Worm (Caenorhabditis elegans): Measurements from ENCODE around the gene C06A1.3.

DNA sequence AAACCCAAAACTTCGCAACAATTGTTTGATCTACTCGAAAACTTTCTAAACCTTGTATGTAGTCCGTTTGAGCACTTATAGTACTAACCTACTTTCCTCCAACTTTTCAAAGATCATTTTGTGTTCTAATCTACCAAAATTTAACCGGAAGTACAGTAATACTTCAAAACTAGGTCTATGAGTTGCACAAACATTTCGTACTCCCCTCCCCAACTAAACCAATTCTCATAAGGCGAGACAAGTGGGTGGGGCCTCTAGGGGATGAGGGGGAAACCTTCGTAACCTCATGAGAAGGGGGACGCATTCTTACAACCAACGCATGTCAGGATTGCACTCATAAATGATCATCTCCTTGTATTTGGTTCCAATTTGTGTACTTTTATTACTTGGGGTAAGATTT, 49.9 kb downstream of the C06A1.3 start, which contains the start of gene cutl-9:
- no peak for TF ChIP-seq blmp-1 (tag; optimal IDR thresholded peaks at IDR 0.05)
- no peak for TF ChIP-seq nhr-85 (tag)
- TF ChIP-seq skn-1 (tag; optimal IDR thresholded peaks at IDR 0.05), result no peak
- TF ChIP-seq elt-2 (tag; optimal IDR thresholded peaks at IDR 0.05), result no peak
- TF ChIP-seq snu-23 (GFP tag; optimal IDR thresholded peaks at IDR 0.05), result no peak
- TF ChIP-seq lin-39 (tag; optimal IDR thresholded peaks at IDR 0.05), result no peak
- TF ChIP-seq fkh-8 (tag; optimal IDR thresholded peaks at IDR 0.05), result no peak
- no peak for TF ChIP-seq ztf-4 (tag; optimal IDR thresholded peaks at IDR 0.05)

Measured in whole organism, L1 larva.